Worm (Caenorhabditis elegans) whole organism, late embryonic: ENCODE results near the gene C17B7.8.

Source experiments
- K02D7.2 ChIP-seq: sonication (generic microtip); optimal IDR thresholded peaks from 2 replicates; lab custom pipeline; 2017; ENCODE audit warnings: mild to moderate bottlenecking, missing genetic modification characterization, missing compliant biosample characterization
- ama-1 ChIP-seq: fragments of 150-350 bp; optimal IDR thresholded peaks from 2 replicates; lab custom pipeline; 2014
- gmeb-2 ChIP-seq: sonication (generic microtip); optimal IDR thresholded peaks from 2 replicates; lab custom pipeline; 2016; ENCODE audit warnings: missing genetic modification characterization, inconsistent platforms, missing compliant biosample characterization
- lim-6 ChIP-seq: sonication (generic microtip); optimal IDR thresholded peaks from 2 replicates; lab custom pipeline; 2016; ENCODE audit warnings: missing genetic modification characterization, missing compliant biosample characterization
- mec-3 ChIP-seq: sonication (generic microtip); optimal IDR thresholded peaks from 2 replicates; lab custom pipeline; 2016; ENCODE audit warnings: borderline replicate concordance, missing genetic modification characterization, missing compliant biosample characterization
- odd-2 ChIP-seq: sonication (generic microtip); optimal IDR thresholded peaks from 2 replicates; lab custom pipeline; 2017; ENCODE audit warnings: antibody characterized with exemption, mild to moderate bottlenecking, missing genetic modification characterization, missing compliant biosample characterization
- pag-3 ChIP-seq: sonication (generic microtip); optimal IDR thresholded peaks from 2 replicates; lab custom pipeline; 2016; ENCODE audit warnings: missing compliant biosample characterization, missing genetic modification characterization, borderline replicate concordance

- TF ChIP-seq odd-2 (tag; lab: Kevin White, UChicago) = no peak
- no peak for TF ChIP-seq gmeb-2 (tag; lab: Kevin White, UChicago)
- TF ChIP-seq K02D7.2 (tag; lab: Kevin White, UChicago) = no peak
- TF ChIP-seq lim-6 (tag; lab: Kevin White, UChicago) = no peak
- TF ChIP-seq pag-3 (tag; lab: Kevin White, UChicago) = no peak
- no peak for TF ChIP-seq ama-1
- no peak for TF ChIP-seq mec-3 (tag; lab: Kevin White, UChicago)
These were observed 25.8 kb upstream of the C17B7.8 start, which contains the start of gene C17B7.15 for ce11 chrV:3349877-3350276.
